Worm (Caenorhabditis elegans): ENCODE measurements around the gene imph-1.

The imph-1 gene

DNA sequence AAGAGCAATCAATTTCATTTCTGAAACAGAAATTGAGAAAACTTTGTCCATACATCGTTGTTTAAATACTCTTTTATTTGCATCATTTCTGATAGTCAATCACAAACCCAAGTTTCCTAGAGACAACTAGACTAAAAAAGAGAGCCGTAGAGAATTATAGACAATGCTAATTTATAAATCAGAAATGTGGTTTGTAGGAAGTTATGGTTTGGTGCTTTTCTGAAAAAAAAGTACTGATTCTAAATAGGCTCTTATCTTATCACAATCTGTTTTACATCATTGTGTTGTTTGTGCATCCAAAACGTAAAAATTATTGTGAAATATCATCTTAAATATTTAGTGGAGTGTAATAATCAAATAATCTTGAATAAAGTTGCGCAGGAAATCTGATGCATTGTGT lies 12.8 kb upstream of the imph-1 start, which contains the start of gene ugt-62:
ugt-62 (minus strand) TSS at position 20 of the 400 bp plus-strand sequence.
- TF ChIP-seq elt-2 (tag; optimal IDR thresholded peaks at IDR 0.05) = peak; percentile 30
- no peak for TF ChIP-seq pag-3 (tag; optimal IDR thresholded peaks at IDR 0.05; ENCODE audit: borderline replicate concordance)
- TF ChIP-seq elt-4 (tag; optimal IDR thresholded peaks at IDR 0.05) = no peak

ce11 chrIII:4542362-4542931 lies 11.0 kb upstream of the imph-1 start, which contains the start of the genes mrps-34 and cisd-3.1:
mrps-34 (minus strand) TSS chrIII:4542452.
cisd-3.1 (plus strand) TSS chrIII:4542881.
- TF ChIP-seq pat-9 (tag; optimal IDR thresholded peaks at IDR 0.05) (peak; percentile 22), ceh-31 (tag; optimal IDR thresholded peaks at IDR 0.05) (peak; percentile 20), lin-11 (tag; optimal IDR thresholded peaks at IDR 0.05) (peak; percentile 22), unc-3 (GFP tag; conservative IDR thresholded peaks at IDR 0.05) (no peak), unc-3 (tag; optimal IDR thresholded peaks at IDR 0.05) (no peak), sox-4 (tag; optimal IDR thresholded peaks at IDR 0.05) (peak; percentile 2), che-1 (tag; optimal IDR thresholded peaks at IDR 0.05) (peak; percentile 22), nhr-232 (tag; optimal IDR thresholded peaks at IDR 0.05) (peak; percentile 41), fkh-10 (GFP tag; optimal IDR thresholded peaks at IDR 0.05) (no peak), nfya-1 (tag; optimal IDR thresholded peaks at IDR 0.05) (peak; percentile 49), ceh-14 (tag; optimal IDR thresholded peaks at IDR 0.05) (peak; percentile 71), ceh-18 (tag; optimal IDR thresholded peaks at IDR 0.05) (no peak), ceh-45 (GFP tag; IDR thresholded peaks at IDR 0.05) (peak; percentile 35; the same call in 1 of the 2 replicates), elt-2 (tag; optimal IDR thresholded peaks at IDR 0.05) (peak; percentile 66), K09A11.1 (tag; optimal IDR thresholded peaks at IDR 0.05; ENCODE audit: insufficient read depth) (peak; percentile 75), madf-2 (tag; optimal IDR thresholded peaks at IDR 0.05) (no peak), tbx-2 (tag; optimal IDR thresholded peaks at IDR 0.05) (peak; percentile 55), ttx-3 (tag; optimal IDR thresholded peaks at IDR 0.05) (peak; percentile 25), pha-2 (tag; optimal IDR thresholded peaks at IDR 0.05) (peak; percentile 30)

DNA sequence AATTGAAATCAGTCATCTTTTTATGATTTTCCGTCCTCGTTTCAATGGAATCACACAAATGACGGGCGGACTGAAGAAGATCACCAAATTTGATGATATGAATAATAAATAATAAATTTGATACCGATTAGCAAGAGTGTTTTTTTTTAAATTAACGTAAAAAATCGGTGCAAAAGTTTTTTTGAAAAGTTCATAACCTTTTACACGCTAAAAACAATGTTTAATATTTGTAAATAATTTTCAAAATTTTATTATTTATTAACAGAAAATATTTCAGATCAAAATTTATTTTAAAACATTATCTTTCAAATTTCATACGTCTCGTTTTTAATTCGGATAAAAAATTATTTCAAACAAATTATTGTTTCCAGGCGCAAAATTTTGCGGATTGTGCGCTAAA lies 8.5 kb upstream of the imph-1 start, which contains the start of gene M88.3:
M88.3 (minus strand) TSS at position 101 of the 400 bp plus-strand sequence.
- no peak for TF ChIP-seq ceh-24 (tag; optimal IDR thresholded peaks at IDR 0.05)
- no peak for TF ChIP-seq ceh-31 (tag; optimal IDR thresholded peaks at IDR 0.05)
- no peak for TF ChIP-seq nhr-11 (tag; optimal IDR thresholded peaks at IDR 0.05)
- no peak for TF ChIP-seq fkh-10 (GFP tag; optimal IDR thresholded peaks at IDR 0.05)
- no peak for TF ChIP-seq pqm-1 (tag; optimal IDR thresholded peaks at IDR 0.05)
- no peak for TF ChIP-seq K09A11.1 (tag; optimal IDR thresholded peaks at IDR 0.05; ENCODE audit: insufficient read depth)

ce11 chrIII:4548739-4549138 lies 4.7 kb upstream of the imph-1 start, which contains the start of gene M88.4:
M88.4 (plus strand) TSS chrIII:4549039.
- TF ChIP-seq pros-1 (tag; optimal IDR thresholded peaks at IDR 0.05) = no peak

ce11 chrIII:4551963-4552362 lies 1.5 kb upstream of the imph-1 start:
- TF ChIP-seq lin-11 (tag; optimal IDR thresholded peaks at IDR 0.05) (no peak), elt-4 (tag; optimal IDR thresholded peaks at IDR 0.05) (no peak), rnt-1 (tag; optimal IDR thresholded peaks at IDR 0.05) (no peak), tbx-7 (tag; optimal IDR thresholded peaks at IDR 0.05) (no peak), ceh-45 (GFP tag; IDR thresholded peaks at IDR 0.05) (no peak), ref-2 (tag; optimal IDR thresholded peaks at IDR 0.05) (no peak), tbx-2 (tag; optimal IDR thresholded peaks at IDR 0.05) (no peak), pax-1 (tag; optimal IDR thresholded peaks at IDR 0.05) (no peak), nhr-232 (tag; optimal IDR thresholded peaks at IDR 0.05) (no peak), ceh-2 (tag; optimal IDR thresholded peaks at IDR 0.05) (peak; percentile 25), ceh-18 (tag; optimal IDR thresholded peaks at IDR 0.05) (peak; percentile 34), K02D7.2 (tag; optimal IDR thresholded peaks at IDR 0.05) (no peak), unc-55 (GFP tag; optimal IDR thresholded peaks at IDR 0.05) (no peak), che-1 (tag; optimal IDR thresholded peaks at IDR 0.05) (no peak), fax-1 (tag; optimal IDR thresholded peaks at IDR 0.05) (no peak)
